Worm (Caenorhabditis elegans) whole organism, late embryonic: Measurements from ENCODE around the gene F49E11.7.

Experiments used
- ahr-1 ChIP-seq: sonication (generic microtip); optimal IDR thresholded peaks from 2 replicates; lab custom pipeline; 2016; ENCODE audit warnings: missing genetic modification characterization, missing compliant biosample characterization
- ceh-22 ChIP-seq: sonication (generic microtip); optimal IDR thresholded peaks from 2 replicates; lab custom pipeline; 2017; ENCODE audit warnings: missing biosample characterization, missing genetic modification characterization
- ets-4 ChIP-seq: sonication (generic microtip); optimal IDR thresholded peaks from 2 replicates; lab custom pipeline; 2016; ENCODE audit warnings: missing genetic modification characterization, missing compliant biosample characterization
- fkh-10 ChIP-seq: fragments of 150-350 bp; optimal IDR thresholded peaks from 2 replicates; lab custom pipeline; 2014; ENCODE audit warnings: missing biosample characterization, missing genetic modification reagents, missing genetic modification characterization
- hlh-6 ChIP-seq: sonication (generic microtip); optimal IDR thresholded peaks from 2 replicates; lab custom pipeline; 2016; ENCODE audit warnings: missing genotype, missing genetic modification characterization, missing compliant biosample characterization
- nfya-1 ChIP-seq: sonication (generic microtip); optimal IDR thresholded peaks from 2 replicates; lab custom pipeline; 2017; ENCODE audit warnings: missing genetic modification characterization, mild to moderate bottlenecking, missing compliant biosample characterization, antibody characterized with exemption, moderate library complexity
- nhr-11 ChIP-seq: fragments of 150-350 bp; optimal IDR thresholded peaks from 2 replicates; lab custom pipeline; 2014; ENCODE audit warnings: missing biosample characterization, missing genetic modification characterization
- pax-1 ChIP-seq: fragments of 150-350 bp; optimal IDR thresholded peaks from 2 replicates; lab custom pipeline; 2014; ENCODE audit warnings: missing biosample characterization, missing genetic modification characterization
- ttx-3 ChIP-seq: sonication (generic microtip); optimal IDR thresholded peaks from 2 replicates; lab custom pipeline; 2016; ENCODE audit warnings: missing genetic modification reagents, missing genetic modification characterization, missing compliant biosample characterization

ce11 chrIV:13016820-13017219 is 35.8 kb upstream of the F49E11.7 start:
- TF ChIP-seq ets-4, result no peak
- no peak for TF ChIP-seq nhr-11 (tag; lab: Kevin White, UChicago)
- TF ChIP-seq pax-1 (tag; lab: Kevin White, UChicago), result no peak
- TF ChIP-seq ceh-22 (tag; lab: Kevin White, UChicago), result no peak
- TF ChIP-seq ahr-1, result no peak
- TF ChIP-seq hlh-6, result no peak
- no peak for TF ChIP-seq ttx-3
- TF ChIP-seq fkh-10 (GFP tag; lab: Kevin White, UChicago), result no peak
- no peak for TF ChIP-seq nfya-1 (tag; lab: Kevin White, UChicago)
